Fruit fly (Drosophila melanogaster): ENCODE measurements around the gene SmydA-3.

Gene SmydA-3

dm6 chr2L:10841619-10842018 lies 8.3 kb upstream of the SmydA-3 start:
- TF ChIP-seq CG17802 (tag; optimal IDR thresholded peaks at IDR 0.05) (no peak), CG4360 (GFP tag; IDR thresholded peaks at IDR 0.05) (peak; percentile 93)

dm6 chr2L:10842326-10842725 lies 7.6 kb upstream of the SmydA-3 start, which contains the start of gene CG6700:
CG6700 (minus strand) TSS chr2L:10842597.
- TF ChIP-seq Poxn (GFP tag; IDR thresholded peaks at IDR 0.05): no peak
- no peak for TF ChIP-seq CG6254 (GFP tag; optimal IDR thresholded peaks at IDR 0.05)
- no peak for TF ChIP-seq h (optimal IDR thresholded peaks at IDR 0.05)
- no peak for TF ChIP-seq nerfin-2 (GFP tag; IDR thresholded peaks at IDR 0.05; ENCODE audit: partially characterized antibody)
- peak; percentile 88 for TF ChIP-seq cg (GFP tag; optimal IDR thresholded peaks at IDR 0.05)
- no peak for TF ChIP-seq GATAe (GFP tag; conservative IDR thresholded peaks at IDR 0.05)
- no peak for TF ChIP-seq Camta (GFP tag; optimal IDR thresholded peaks at IDR 0.05)
- no peak for TF ChIP-seq wdn (GFP tag; IDR thresholded peaks at IDR 0.05)
- TF ChIP-seq NK7.1 (GFP tag; optimal IDR thresholded peaks at IDR 0.05): no peak
- no peak for TF ChIP-seq fd64A (GFP tag; optimal IDR thresholded peaks at IDR 0.05)
- TF ChIP-seq CG13775 (GFP tag; optimal IDR thresholded peaks at IDR 0.05): no peak
- TF ChIP-seq CG3838 (GFP tag; optimal IDR thresholded peaks at IDR 0.05): no peak
- TF ChIP-seq CG1603 (tag; optimal IDR thresholded peaks at IDR 0.05): no peak
- TF ChIP-seq CG15514 (GFP tag; optimal IDR thresholded peaks at IDR 0.05): peak; percentile 58
- TF ChIP-seq org-1 (GFP tag; optimal IDR thresholded peaks at IDR 0.05): no peak
- no peak for TF ChIP-seq CG17186 (GFP tag; optimal IDR thresholded peaks at IDR 0.05)
- no peak for TF ChIP-seq ken (GFP tag; IDR thresholded peaks at IDR 0.05)
- no peak for TF ChIP-seq CG10979 (tag; optimal IDR thresholded peaks at IDR 0.05)
- no peak for TF ChIP-seq sens (GFP tag)
- TF ChIP-seq CG9817 (tag; optimal IDR thresholded peaks at IDR 0.05): no peak
- TF ChIP-seq Fer1 (GFP tag; optimal IDR thresholded peaks at IDR 0.05): peak; percentile 47
- TF ChIP-seq psq (GFP tag; optimal IDR thresholded peaks at IDR 0.05): peak; percentile 11
- no peak for TF ChIP-seq CG6175 (GFP tag; IDR thresholded peaks at IDR 0.05)
- no peak for TF ChIP-seq CG18476 (GFP tag; optimal IDR thresholded peaks at IDR 0.05)
- TF ChIP-seq Mad (GFP tag; optimal IDR thresholded peaks at IDR 0.05): no peak
- TF ChIP-seq CG15269 (tag; optimal IDR thresholded peaks at IDR 0.05): no peak
- TF ChIP-seq CG8388 (GFP tag; optimal IDR thresholded peaks at IDR 0.05): no peak
- TF ChIP-seq sug (tag; optimal IDR thresholded peaks at IDR 0.05): no peak
- TF ChIP-seq HHEX (GFP tag; optimal IDR thresholded peaks at IDR 0.05): no peak
- peak in 1 of 2 experiments; percentile 9 for TF ChIP-seq insv (GFP tag; optimal IDR thresholded peaks at IDR 0.05)
- TF ChIP-seq Ada2b (GFP tag; IDR thresholded peaks at IDR 0.05): no peak
- no peak for TF ChIP-seq TFAM (GFP tag; optimal IDR thresholded peaks at IDR 0.05)
- no peak for TF ChIP-seq CkIIα-i1 (GFP tag; IDR thresholded peaks at IDR 0.05)
- no peak for TF ChIP-seq hkb (optimal IDR thresholded peaks at IDR 0.05)
- 0 out of 2 replicates have a peak, but pooled peaks have one; percentile 17 for TF ChIP-seq hkb (GFP tag; IDR thresholded peaks at IDR 0.05)
- no peak for TF ChIP-seq Hsf (GFP tag; optimal IDR thresholded peaks at IDR 0.05)
- TF ChIP-seq pfk (GFP tag; optimal IDR thresholded peaks at IDR 0.05): peak; percentile 90
- TF ChIP-seq hb (GFP tag; IDR thresholded peaks at IDR 0.05; ENCODE audit: partially characterized antibody): no peak
- no peak for TF ChIP-seq CG17361 (GFP tag; IDR thresholded peaks at IDR 0.05)
- TF ChIP-seq CG2712 (tag; optimal IDR thresholded peaks at IDR 0.05): no peak
- TF ChIP-seq Xbp1 (GFP tag; optimal IDR thresholded peaks at IDR 0.05): no peak
- TF ChIP-seq rib (GFP tag; IDR thresholded peaks at IDR 0.05): no peak
- no peak for TF ChIP-seq fd96Cb (tag; optimal IDR thresholded peaks at IDR 0.05)
- no peak for TF ChIP-seq her (GFP tag; optimal IDR thresholded peaks at IDR 0.05)
- TF ChIP-seq trem (tag; optimal IDR thresholded peaks at IDR 0.05): peak; percentile 55
- TF ChIP-seq pros (GFP tag; optimal IDR thresholded peaks at IDR 0.05): peak; percentile 65
- TF ChIP-seq usp (GFP tag; optimal IDR thresholded peaks at IDR 0.05): no peak
- peak; percentile 67 for TF ChIP-seq CG30020 (tag; optimal IDR thresholded peaks at IDR 0.05)
- no peak for TF ChIP-seq mld (GFP tag; IDR thresholded peaks at IDR 0.05; ENCODE audit: partially characterized antibody)

Data from whole organism, embryonic.